Fruit fly (Drosophila melanogaster) whole organism, prepupa: Measurements from ENCODE around the gene CG18259.

Source experiments
- CG10669 ChIP-seq: fragments of 200-800 bp; sonication (Bioruptor generic); optimal IDR thresholded peaks from 3 replicates; lab custom pipeline; 2018; ENCODE audit warnings: missing biosample characterization, mild to moderate bottlenecking, missing genetic modification characterization, moderate library complexity
- CG31627 ChIP-seq: fragments of 200-800 bp; sonication (Bioruptor generic); optimal IDR thresholded peaks from 3 replicates; lab custom pipeline; 2016; ENCODE audit warnings: missing biosample characterization, missing genetic modification characterization
- CG3919 ChIP-seq: fragments of 200-800 bp; sonication (Bioruptor generic); optimal IDR thresholded peaks from 3 replicates; lab custom pipeline; 2016; ENCODE audit warnings: missing biosample characterization, missing genetic modification characterization
- CG6163 ChIP-seq: fragments of 200-800 bp; sonication (Bioruptor generic); IDR thresholded peaks from 3 replicates; pipeline ENCODE4 v1.3.6; 2022; ENCODE audit warnings: missing biosample characterization, missing genetic modification characterization
- CG6276 ChIP-seq: fragments of 200-800 bp; sonication (Bioruptor generic); optimal IDR thresholded peaks from 2 replicates; lab custom pipeline; 2017; ENCODE audit warnings: missing biosample characterization, mild to moderate bottlenecking, missing genetic modification characterization
- CG6792 ChIP-seq: fragments of 200-800 bp; sonication (Bioruptor generic); optimal IDR thresholded peaks from 3 replicates; lab custom pipeline; 2016; ENCODE audit warnings: missing biosample characterization, missing genetic modification characterization
- CG6854 ChIP-seq: fragments of 200-800 bp; sonication (Bioruptor generic); optimal IDR thresholded peaks from 2 replicates; lab custom pipeline; 2017; ENCODE audit warnings: missing biosample characterization, mild to moderate bottlenecking, missing genetic modification characterization
- Ets21C ChIP-seq: fragments of 200-800 bp; sonication (Bioruptor generic); optimal IDR thresholded peaks from 3 replicates; lab custom pipeline; 2016; ENCODE audit warnings: missing biosample characterization, missing genetic modification characterization
- Sox102F ChIP-seq: fragments of 200-800 bp; sonication (Bioruptor generic); optimal IDR thresholded peaks from 2 replicates; lab custom pipeline; 2016; ENCODE audit warnings: missing biosample characterization, mild to moderate bottlenecking, missing genetic modification characterization
- dac ChIP-seq: fragments of 200-800 bp; sonication (Bioruptor generic); optimal IDR thresholded peaks from 2 replicates; lab custom pipeline; 2017; ENCODE audit warnings: missing biosample characterization, mild to moderate bottlenecking, missing genetic modification characterization
- fd59A ChIP-seq: fragments of 200-800 bp; sonication (Bioruptor generic); optimal IDR thresholded peaks from 2 replicates; lab custom pipeline; 2017; ENCODE audit warnings: missing biosample characterization, mild to moderate bottlenecking, missing genetic modification characterization, missing genetic modification reagents
- spab ChIP-seq: fragments of 200-800 bp; sonication (Bioruptor generic); optimal IDR thresholded peaks from 2 replicates; lab custom pipeline; 2017; ENCODE audit warnings: missing biosample characterization, mild to moderate bottlenecking, missing genetic modification characterization, missing genetic modification reagents
- ss ChIP-seq, 2 experiments: fragments of 200-800 bp; sonication (Bioruptor generic); optimal IDR thresholded peaks; 2 replicates in 1 of 2; 3 replicates in 1 of 2; lab custom pipeline; 2017 to 2018; ENCODE audit warnings: mild to moderate bottlenecking in 2 of 2, missing biosample characterization in 2 of 2, missing genetic modification characterization in 2 of 2, moderate library complexity in 1 of 2

dm6 chrX:18830396-18830795 is 47.1 kb upstream of the CG18259 start, which contains the start of gene CG7101:
- TF ChIP-seq CG6163 (GFP tag; lab: Robert Waterston, UW): no peak
- no peak for TF ChIP-seq spab (GFP tag; lab: Kevin White, UChicago)
- TF ChIP-seq CG6276 (GFP tag; lab: Kevin White, UChicago): no peak
- TF ChIP-seq CG6792 (GFP tag; lab: Kevin White, UChicago): no peak
- TF ChIP-seq dac: no peak
- no peak for TF ChIP-seq Ets21C (GFP tag; lab: Kevin White, UChicago)
- no peak for TF ChIP-seq CG10669 (GFP tag; lab: Kevin White, UChicago)
- no peak for TF ChIP-seq CG6854 (GFP tag; lab: Kevin White, UChicago)
- TF ChIP-seq Sox102F (GFP tag; lab: Kevin White, UChicago): no peak
- TF ChIP-seq ss (GFP tag; optimal IDR thresholded peaks at IDR 0.05; lab: Kevin White, UChicago): no peak
- no peak for TF ChIP-seq CG31627 (GFP tag; lab: Kevin White, UChicago)
- no peak for TF ChIP-seq fd59A (GFP tag; lab: Kevin White, UChicago)
- TF ChIP-seq CG3919 (GFP tag; lab: Kevin White, UChicago): no peak
